Fruit fly (Drosophila melanogaster) whole organism, adult: ENCODE data around the gene CG31516.

ENCODE experiments used
- CG12768 ChIP-seq: fragments of 200-800 bp; sonication (Bioruptor generic); optimal IDR thresholded peaks from 2 replicates; lab custom pipeline; 2017; ENCODE audit warnings: missing biosample characterization, missing genetic modification characterization, mild to moderate bottlenecking, moderate library complexity, missing genetic modification reagents
- CG14711 ChIP-seq: fragments of 200-800 bp; sonication (Bioruptor generic); optimal IDR thresholded peaks from 2 replicates; lab custom pipeline; 2018; ENCODE audit warnings: missing biosample characterization, mild to moderate bottlenecking, missing genetic modification characterization, moderate library complexity
- CG1620 ChIP-seq: fragments of 200-800 bp; sonication (Bioruptor generic); optimal IDR thresholded peaks from 2 replicates; lab custom pipeline; 2016; ENCODE audit warnings: missing biosample characterization, missing genetic modification characterization
- CG5204 ChIP-seq: fragments of 200-800 bp; sonication (Bioruptor generic); optimal IDR thresholded peaks from 2 replicates; lab custom pipeline; 2016; ENCODE audit warnings: missing biosample characterization, missing genetic modification characterization
- CG7045 ChIP-seq: fragments of 200-800 bp; sonication (Bioruptor generic); optimal IDR thresholded peaks from 2 replicates; lab custom pipeline; 2017; ENCODE audit warnings: missing biosample characterization, mild to moderate bottlenecking, missing genetic modification characterization
- CG7101 ChIP-seq: fragments of 200-800 bp; sonication (Bioruptor generic); optimal IDR thresholded peaks from 2 replicates; lab custom pipeline; 2018; ENCODE audit warnings: missing biosample characterization, mild to moderate bottlenecking, missing genetic modification characterization, moderate library complexity
- Clk ChIP-seq: fragments of 200-800 bp; sonication (Bioruptor generic); optimal IDR thresholded peaks from 2 replicates; lab custom pipeline; 2017; ENCODE audit warnings: missing biosample characterization, missing genetic modification characterization
- Crg-1 ChIP-seq: fragments of 200-800 bp; sonication (Bioruptor generic); optimal IDR thresholded peaks from 2 replicates; lab custom pipeline; 2016; ENCODE audit warnings: missing biosample characterization, missing genetic modification characterization
- Hr96 ChIP-seq: fragments of 200-800 bp; sonication (Bioruptor generic); optimal IDR thresholded peaks from 2 replicates; lab custom pipeline; 2016; ENCODE audit warnings: missing biosample characterization, missing genetic modification characterization
- Mnt ChIP-seq: fragments of 200-800 bp; sonication (Bioruptor generic); optimal IDR thresholded peaks from 2 replicates; lab custom pipeline; 2016; ENCODE audit warnings: missing biosample characterization, mild to moderate bottlenecking, missing genetic modification characterization
- cic ChIP-seq: fragments of 200-800 bp; sonication (Bioruptor generic); optimal IDR thresholded peaks from 2 replicates; lab custom pipeline; 2017; ENCODE audit warnings: missing biosample characterization, mild to moderate bottlenecking, missing genetic modification characterization, moderate library complexity
- kay ChIP-seq: fragments of 200-800 bp; sonication (Bioruptor generic); peaks from one replicate; lab custom pipeline; 2016; ENCODE audit warnings: missing biosample characterization, missing genetic modification characterization, borderline replicate concordance
- ovo ChIP-seq: fragments of 200-800 bp; sonication (Bioruptor generic); optimal IDR thresholded peaks from 2 replicates; lab custom pipeline; 2016; ENCODE audit warnings: missing biosample characterization, missing genetic modification characterization
- toe ChIP-seq: fragments of 200-800 bp; sonication (Bioruptor generic); optimal IDR thresholded peaks from 2 replicates; lab custom pipeline; 2016; ENCODE audit warnings: missing biosample characterization, missing genetic modification characterization

dm6 chr3R:4174470-4174869 lies 45.5 kb downstream of the CG31516 start, which contains the start of gene CG12581:
- TF ChIP-seq Clk (GFP tag; lab: Kevin White, UChicago) (no peak), Hr96 (GFP tag; lab: Kevin White, UChicago) (no peak), CG7101 (no peak), ovo (no peak), CG7045 (GFP tag; lab: Kevin White, UChicago) (no peak), CG12768 (GFP tag; lab: Kevin White, UChicago) (no peak), CG14711 (tag; lab: Kevin White, UChicago) (no peak), CG1620 (GFP tag; lab: Kevin White, UChicago) (no peak), toe (GFP tag; lab: Kevin White, UChicago) (no peak), Mnt (GFP tag; lab: Kevin White, UChicago) (no peak), CG5204 (GFP tag; lab: Kevin White, UChicago) (no peak), cic (GFP tag; lab: Kevin White, UChicago) (no peak), Crg-1 (GFP tag; lab: Kevin White, UChicago) (no peak), kay (GFP tag; lab: Kevin White, UChicago) (no peak)
